Fruit fly (Drosophila melanogaster): ENCODE measurements around the gene Cp15.

Cp15 gene

dm6 chr3L:8748839-8749238 is 20.6 kb downstream of the Cp15 start (continued):
- TF ChIP-seq CG42726 (GFP tag; IDR thresholded peaks at IDR 0.05; ENCODE audit: partially characterized antibody) (peak; percentile 75), oc (tag; optimal IDR thresholded peaks at IDR 0.05) (no peak), BEAF-32 (GFP tag; optimal IDR thresholded peaks at IDR 0.05) (no peak), lmd (GFP tag; IDR thresholded peaks at IDR 0.05) (peak; percentile 61; the same call in 1 of the 2 replicates), CG11085 (GFP tag; IDR thresholded peaks at IDR 0.05) (peak; percentile 67), onecut (GFP tag; IDR thresholded peaks at IDR 0.05) (peak; percentile 18; the same call in 1 of the 2 replicates), prd (optimal IDR thresholded peaks at IDR 0.05) (peak in 1 of 2 experiments; percentile 74), prd (GFP tag; IDR thresholded peaks at IDR 0.05) (peak; percentile 42; the same call in 1 of the 3 replicates), disco-r (GFP tag; optimal IDR thresholded peaks at IDR 0.05) (no peak), Drgx (GFP tag; IDR thresholded peaks at IDR 0.05) (no peak), zfh1 (GFP tag; IDR thresholded peaks at IDR 0.05) (peak; percentile 43; the same call in 1 of the 3 replicates), Nf-YA (GFP tag; IDR thresholded peaks at IDR 0.05) (no peak), HLHmδ (GFP tag; optimal IDR thresholded peaks at IDR 0.05) (no peak), slbo (GFP tag; IDR thresholded peaks at IDR 0.05) (peak; percentile 80), dpn (GFP tag; optimal IDR thresholded peaks at IDR 0.05) (peak; percentile 5 to 42), sr (GFP tag; IDR thresholded peaks at IDR 0.05) (no peak), CG10366 (GFP tag; IDR thresholded peaks at IDR 0.05) (peak; percentile 54), CG33213 (GFP tag; optimal IDR thresholded peaks at IDR 0.05) (peak; percentile 25), CG13624 (GFP tag; optimal IDR thresholded peaks at IDR 0.05) (no peak), Poxn (GFP tag; IDR thresholded peaks at IDR 0.05) (no peak), E2f1 (GFP tag; IDR thresholded peaks at IDR 0.05) (0 out of 2 replicates have a peak, but pooled peaks have one; percentile 11), CG7271 (tag; optimal IDR thresholded peaks at IDR 0.05) (no peak), sens (GFP tag) (peak; percentile 37), CG17829 (tag; optimal IDR thresholded peaks at IDR 0.05) (peak; percentile 24), B-H1 (GFP tag; IDR thresholded peaks at IDR 0.05) (peak; percentile 28; the same call in 1 of the 3 replicates), Taf1 (GFP tag; IDR thresholded peaks at IDR 0.05) (no peak), HLH54F (GFP tag; optimal IDR thresholded peaks at IDR 0.05) (no peak), CG30403 (GFP tag; optimal IDR thresholded peaks at IDR 0.05) (peak; percentile 26), eve (GFP tag; optimal IDR thresholded peaks at IDR 0.05) (no peak), so (GFP tag; IDR thresholded peaks at IDR 0.05) (no peak), chif (GFP tag; optimal IDR thresholded peaks at IDR 0.05) (peak in 1 of 2 experiments; percentile 40), CG12942 (GFP tag; optimal IDR thresholded peaks at IDR 0.05) (peak; percentile 1), CG1792 (GFP tag; optimal IDR thresholded peaks at IDR 0.05) (no peak), CG5180 (GFP tag; optimal IDR thresholded peaks at IDR 0.05) (no peak), sna (GFP tag; IDR thresholded peaks at IDR 0.05; ENCODE audit: partially characterized antibody) (no peak), Dbx (GFP tag; IDR thresholded peaks at IDR 0.05) (peak; percentile 58; the same call in 2 of the 3 replicates), CG16815 (GFP tag; optimal IDR thresholded peaks at IDR 0.05) (peak; percentile 20), Mes4 (GFP tag; optimal IDR thresholded peaks at IDR 0.05) (no peak), wor (GFP tag; IDR thresholded peaks at IDR 0.05) (no peak), CG32772 (GFP tag; IDR thresholded peaks at IDR 0.05) (peak; percentile 48; the same call in 1 of the 2 replicates), danr (GFP tag; IDR thresholded peaks at IDR 0.05) (no peak), CG9215 (GFP tag; IDR thresholded peaks at IDR 0.05) (peak; percentile 35; the same call in 1 of the 2 replicates), CG1233 (GFP tag; optimal IDR thresholded peaks at IDR 0.05) (no peak), CG3065 (GFP tag; optimal IDR thresholded peaks at IDR 0.05) (no peak), bowl (GFP tag; IDR thresholded peaks at IDR 0.05) (no peak), Sry-β (GFP tag; optimal IDR thresholded peaks at IDR 0.05) (no peak), CG12659 (GFP tag; optimal IDR thresholded peaks at IDR 0.05) (no peak), ap (GFP tag; IDR thresholded peaks at IDR 0.05) (0 out of 2 replicates have a peak, but pooled peaks have one; percentile 14), Ada2b (GFP tag; IDR thresholded peaks at IDR 0.05) (no peak), D19A (tag; optimal IDR thresholded peaks at IDR 0.05) (no peak), hkb (optimal IDR thresholded peaks at IDR 0.05) (no peak), hkb (GFP tag; IDR thresholded peaks at IDR 0.05) (no peak), tin (GFP tag; optimal IDR thresholded peaks at IDR 0.05) (peak; percentile 10)

All from whole organism, embryonic.